Worm (Caenorhabditis elegans) whole organism, L4/young adult: Measurements from ENCODE around the gene C28G1.2.

Source experiments
- W03F9.2 ChIP-seq: fragments of 150-350 bp; optimal IDR thresholded peaks from 2 replicates; lab custom pipeline; 2014; ENCODE audit warnings: missing biosample characterization, missing genetic modification characterization
- dao-5 ChIP-seq: sonication (generic microtip); optimal IDR thresholded peaks from 2 replicates; lab custom pipeline; 2016; ENCODE audit warnings: missing genotype, missing genetic modification characterization, moderate library complexity, missing compliant biosample characterization
- him-1 ChIP-seq: sonication (generic microtip); optimal IDR thresholded peaks from 2 replicates; lab custom pipeline; 2016; ENCODE audit warnings: missing genotype, missing genetic modification reagents, missing genetic modification characterization, missing compliant biosample characterization

The C28G1.2 gene

DNA sequence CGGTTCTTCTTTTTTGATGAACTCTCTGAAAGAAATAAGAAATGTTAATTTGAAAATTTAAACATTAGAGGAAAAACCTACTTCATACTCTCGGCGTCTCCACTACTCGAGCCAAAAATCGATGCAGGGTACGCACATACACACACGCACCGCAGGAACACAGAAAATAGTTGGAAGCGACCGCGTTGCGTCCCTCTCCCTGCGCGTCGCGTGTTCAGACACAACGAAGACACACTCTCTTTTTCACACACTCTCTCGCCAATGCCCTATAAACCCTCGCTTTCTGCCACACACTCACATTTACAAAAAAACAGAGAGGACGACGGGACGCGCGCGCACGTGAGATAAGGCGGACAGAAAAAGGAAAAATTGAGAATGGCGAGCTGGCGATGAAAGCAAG lies 24.9 kb upstream of the C28G1.2 start, which contains the start of gene R04E5.9:
Gene R04E5.9 (minus strand): TSS at position 235 of the 400 bp plus-strand sequence.
- peak; percentile 98 for TF ChIP-seq him-1 (tag; lab: Kevin White, UChicago)
- peak; percentile 69 for TF ChIP-seq W03F9.2 (tag; lab: Kevin White, UChicago)
- TF ChIP-seq dao-5 (tag; lab: Kevin White, UChicago), result peak; percentile 42

DNA sequence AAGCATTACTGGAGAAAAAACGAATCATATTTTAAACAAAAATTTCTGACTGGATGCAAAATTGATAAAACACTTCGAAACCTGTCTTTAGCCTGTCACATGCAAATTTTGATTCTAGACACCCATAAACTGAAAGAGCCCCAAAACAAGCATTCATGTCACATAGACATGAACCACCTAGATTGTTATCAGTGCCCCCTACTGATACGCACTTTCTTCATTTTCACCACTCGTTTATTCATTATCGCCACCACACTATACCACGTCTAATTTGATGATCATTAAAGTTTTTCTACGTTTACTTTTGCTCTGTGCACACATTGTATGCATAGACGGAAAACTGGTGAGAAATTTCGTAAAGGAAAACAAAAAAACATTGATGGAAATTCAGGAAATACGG lies 23.9 kb upstream of the C28G1.2 start, which contains the start of gene cnnm-2:
Gene cnnm-2 (plus strand): TSS at position 190 of the 400 bp plus-strand sequence.
- no peak for TF ChIP-seq him-1 (tag; lab: Kevin White, UChicago)
- TF ChIP-seq W03F9.2 (tag; lab: Kevin White, UChicago), result no peak
- no peak for TF ChIP-seq dao-5 (tag; lab: Kevin White, UChicago)

DNA sequence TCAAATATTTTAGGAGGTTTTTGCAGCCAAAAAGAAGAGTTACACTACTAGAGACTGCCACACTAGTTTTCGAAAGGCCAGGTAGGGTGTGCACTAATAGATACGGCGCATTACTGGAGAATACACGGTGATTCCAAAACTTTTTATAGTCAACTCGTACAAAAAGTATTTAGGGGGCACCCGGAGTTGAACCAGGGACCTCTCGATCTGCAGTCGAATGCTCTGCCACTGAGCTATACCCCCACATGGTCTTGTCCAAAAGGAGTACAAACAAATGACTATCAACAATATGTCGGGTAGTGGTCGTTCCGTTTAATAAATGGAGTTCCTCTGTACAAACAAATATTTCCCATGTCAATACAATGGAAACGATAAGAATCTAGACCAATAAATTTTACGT lies 17.9 kb upstream of the C28G1.2 start:
- no peak for TF ChIP-seq dao-5 (tag; lab: Kevin White, UChicago)
- TF ChIP-seq W03F9.2 (tag; lab: Kevin White, UChicago), result no peak
- no peak for TF ChIP-seq him-1 (tag; lab: Kevin White, UChicago)

DNA sequence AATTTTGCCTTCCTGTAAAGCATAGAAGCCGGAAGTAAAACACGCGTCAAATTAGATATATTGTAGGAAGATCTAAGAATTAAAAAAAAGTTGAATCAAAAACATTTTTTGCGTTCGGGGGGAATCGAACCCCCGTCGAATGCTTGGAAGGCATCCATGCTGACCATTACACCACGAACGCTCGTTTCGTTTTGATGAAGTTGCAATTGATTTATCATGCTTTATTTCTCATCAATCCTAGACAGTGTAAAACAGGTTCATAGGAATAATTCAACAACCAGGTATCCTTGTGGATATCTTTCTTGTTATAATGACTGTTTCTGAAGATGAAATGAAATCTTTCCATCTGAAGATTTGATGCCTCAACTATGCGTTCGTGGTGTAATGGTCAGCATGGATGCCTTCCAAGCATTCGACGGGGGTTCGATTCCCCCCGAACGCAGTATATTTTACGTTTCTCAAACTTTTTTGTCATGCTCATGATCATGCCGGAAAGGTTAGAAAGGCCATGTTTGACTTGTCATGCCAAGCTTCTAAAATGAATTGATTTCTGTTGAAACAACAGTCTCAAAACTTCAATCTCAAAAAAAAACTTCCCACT lies 15.9 kb upstream of the C28G1.2 start:
- no peak for TF ChIP-seq W03F9.2 (tag; lab: Kevin White, UChicago)
- no peak for TF ChIP-seq him-1 (tag; lab: Kevin White, UChicago)
- TF ChIP-seq dao-5 (tag; lab: Kevin White, UChicago), result no peak

DNA sequence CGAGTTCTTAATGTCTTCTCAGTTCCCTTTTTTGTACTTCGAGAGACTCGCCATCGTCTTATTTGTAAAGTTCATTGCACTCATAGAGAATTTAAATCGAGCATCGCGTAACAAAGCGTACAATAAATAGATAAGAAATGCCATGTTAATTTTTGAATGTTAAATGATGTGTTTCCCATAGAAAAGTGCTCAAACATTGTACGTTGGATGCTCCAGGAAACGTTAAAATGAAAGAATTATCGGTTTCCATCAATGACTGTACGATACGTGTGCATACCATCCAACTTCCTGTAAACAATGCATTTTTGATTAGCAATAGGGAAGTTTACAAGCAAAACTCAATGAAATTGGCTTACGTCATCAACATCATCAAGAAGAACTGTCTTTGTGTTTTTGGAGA lies 15.2 kb upstream of the C28G1.2 start:
- no peak for TF ChIP-seq dao-5 (tag; lab: Kevin White, UChicago)
- no peak for TF ChIP-seq W03F9.2 (tag; lab: Kevin White, UChicago)
- no peak for TF ChIP-seq him-1 (tag; lab: Kevin White, UChicago)

DNA sequence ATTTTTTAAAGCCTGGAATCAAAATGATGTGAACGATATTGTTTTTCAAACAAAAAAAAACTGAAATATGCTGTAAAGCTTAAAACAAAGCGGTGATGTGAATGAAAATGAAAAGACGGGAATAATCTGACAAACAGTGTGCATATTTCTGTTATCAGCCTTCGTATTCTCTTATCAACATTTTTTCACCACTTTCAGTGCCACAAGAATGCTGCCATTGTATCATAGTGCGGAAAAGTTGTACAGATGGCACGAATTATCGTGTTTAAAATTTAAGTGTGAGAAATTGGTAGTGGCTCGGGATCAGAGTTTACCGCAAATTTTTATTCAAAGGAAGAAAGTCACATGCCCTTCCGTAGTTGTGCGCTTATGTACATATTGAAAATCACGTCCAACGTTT lies 11.4 kb upstream of the C28G1.2 start, which contains the start of gene ifd-1:
Gene ifd-1 (minus strand): TSS at position 12 of the 400 bp plus-strand sequence.
- TF ChIP-seq him-1 (tag; lab: Kevin White, UChicago), result no peak
- TF ChIP-seq dao-5 (tag; lab: Kevin White, UChicago), result no peak
- no peak for TF ChIP-seq W03F9.2 (tag; lab: Kevin White, UChicago)

DNA sequence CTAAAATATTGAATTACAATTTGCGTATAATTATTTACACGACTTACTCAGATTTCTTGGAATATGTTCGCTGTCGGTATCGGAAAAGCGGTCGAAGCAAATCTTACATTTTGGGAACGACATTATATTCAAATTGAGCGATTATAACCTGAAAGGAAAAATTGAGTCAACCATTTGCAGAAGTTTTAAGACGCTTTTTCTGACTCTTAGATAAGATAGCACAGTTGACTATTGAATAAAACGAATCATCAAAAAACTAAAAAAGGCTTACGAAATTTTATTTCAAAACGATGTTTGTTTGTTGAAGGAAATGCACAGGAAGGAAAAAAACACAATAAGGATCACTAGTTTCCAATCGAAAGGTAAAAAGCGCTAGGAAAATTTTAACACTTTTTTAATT lies 7.5 kb upstream of the C28G1.2 start, which contains the start of gene rcs-1:
Gene rcs-1 (minus strand): TSS at position 176 of the 400 bp plus-strand sequence.
- no peak for TF ChIP-seq him-1 (tag; lab: Kevin White, UChicago)
- TF ChIP-seq dao-5 (tag; lab: Kevin White, UChicago), result no peak
- no peak for TF ChIP-seq W03F9.2 (tag; lab: Kevin White, UChicago)

DNA sequence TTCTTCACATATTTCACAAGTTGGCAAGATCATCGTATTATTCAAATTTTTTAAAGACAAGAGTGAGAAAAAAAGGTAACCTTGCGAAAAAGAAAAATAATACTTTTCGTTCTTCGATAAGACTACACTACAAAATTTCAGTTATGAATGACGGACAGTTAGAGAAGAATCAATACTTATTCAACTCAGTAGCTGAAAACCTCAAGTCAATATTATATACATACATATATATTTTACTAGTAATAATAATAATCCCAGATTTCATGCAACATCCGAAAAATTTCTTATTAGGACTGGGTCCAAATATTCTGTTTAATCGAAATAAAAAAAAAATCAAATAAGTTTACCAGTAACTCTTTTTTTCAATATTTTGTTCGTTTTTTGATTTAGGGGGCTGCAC lies 4.7 kb upstream of the C28G1.2 start, which contains the start of gene C28G1.6:
Gene C28G1.6 (minus strand): TSS at position 101 of the 400 bp plus-strand sequence.
- TF ChIP-seq dao-5 (tag; lab: Kevin White, UChicago) (no peak), W03F9.2 (tag; lab: Kevin White, UChicago) (no peak), him-1 (tag; lab: Kevin White, UChicago) (no peak)

DNA sequence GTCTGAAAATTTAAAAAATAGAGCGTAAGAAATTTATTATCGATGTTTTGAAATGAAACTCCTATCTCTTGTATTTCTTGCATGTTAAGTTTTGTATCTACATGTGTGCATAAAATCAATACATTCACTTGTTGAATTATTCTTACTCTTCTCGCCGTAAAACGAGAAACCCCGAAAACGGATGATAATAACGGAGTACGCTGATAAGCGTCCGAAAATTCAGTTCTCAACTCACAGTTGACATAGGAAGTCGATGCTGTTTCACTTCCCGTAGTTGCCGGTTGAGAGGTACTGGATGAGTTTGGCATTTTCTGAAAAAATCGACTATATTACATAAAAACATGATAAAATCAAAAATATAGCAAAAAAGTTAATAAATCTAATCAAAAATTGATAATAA lies 411 bp upstream of the C28G1.2 start, which contains the start of gene sec-15:
Gene sec-15 (minus strand): TSS at position 311 of the 400 bp plus-strand sequence.
- TF ChIP-seq W03F9.2 (tag; lab: Kevin White, UChicago), result no peak
- no peak for TF ChIP-seq dao-5 (tag; lab: Kevin White, UChicago)
- no peak for TF ChIP-seq him-1 (tag; lab: Kevin White, UChicago)

DNA sequence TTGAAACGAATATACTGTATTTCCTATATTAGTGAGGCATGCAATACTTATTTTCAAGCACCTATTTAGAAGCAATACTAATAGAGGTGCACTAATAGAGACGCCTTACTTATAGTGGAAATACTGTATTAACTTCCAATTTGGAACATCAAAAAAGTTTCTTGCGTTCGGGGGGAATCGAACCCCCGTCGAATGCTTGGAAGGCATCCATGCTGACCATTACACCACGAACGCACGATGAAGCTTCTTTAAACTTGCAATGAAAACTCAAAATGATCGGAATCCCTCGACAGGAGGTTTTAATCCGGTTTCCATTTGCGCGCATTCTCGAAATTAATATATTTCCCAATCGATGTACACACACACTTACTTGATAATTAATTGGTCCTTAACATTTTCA lies 2.4 kb downstream of the C28G1.2 start:
- TF ChIP-seq dao-5 (tag; lab: Kevin White, UChicago) (peak; percentile 49), W03F9.2 (tag; lab: Kevin White, UChicago) (no peak), him-1 (tag; lab: Kevin White, UChicago) (no peak)

DNA sequence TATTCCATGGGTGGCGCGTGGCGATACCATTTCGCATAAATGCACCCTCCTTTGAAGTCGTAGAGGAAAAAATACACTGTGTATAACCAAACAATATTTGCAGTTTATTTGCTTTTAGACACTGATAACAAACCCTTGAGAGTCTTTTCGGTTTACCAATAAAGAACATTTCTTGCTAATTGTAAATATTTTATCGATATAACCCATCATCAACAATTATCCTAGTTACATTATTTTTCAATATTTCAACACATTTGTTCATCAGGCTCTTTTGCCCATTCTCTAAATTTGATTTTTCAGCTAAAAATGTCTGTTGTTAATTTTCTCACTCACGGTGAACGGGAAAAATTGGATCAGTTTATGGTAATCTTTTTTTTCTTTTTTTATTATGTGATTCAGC lies 8.2 kb downstream of the C28G1.2 start, which contains the start of gene ubc-23:
Gene ubc-23 (plus strand): TSS at position 301 of the 400 bp plus-strand sequence.
- TF ChIP-seq dao-5 (tag; lab: Kevin White, UChicago) (no peak), W03F9.2 (tag; lab: Kevin White, UChicago) (no peak), him-1 (tag; lab: Kevin White, UChicago) (no peak)

DNA sequence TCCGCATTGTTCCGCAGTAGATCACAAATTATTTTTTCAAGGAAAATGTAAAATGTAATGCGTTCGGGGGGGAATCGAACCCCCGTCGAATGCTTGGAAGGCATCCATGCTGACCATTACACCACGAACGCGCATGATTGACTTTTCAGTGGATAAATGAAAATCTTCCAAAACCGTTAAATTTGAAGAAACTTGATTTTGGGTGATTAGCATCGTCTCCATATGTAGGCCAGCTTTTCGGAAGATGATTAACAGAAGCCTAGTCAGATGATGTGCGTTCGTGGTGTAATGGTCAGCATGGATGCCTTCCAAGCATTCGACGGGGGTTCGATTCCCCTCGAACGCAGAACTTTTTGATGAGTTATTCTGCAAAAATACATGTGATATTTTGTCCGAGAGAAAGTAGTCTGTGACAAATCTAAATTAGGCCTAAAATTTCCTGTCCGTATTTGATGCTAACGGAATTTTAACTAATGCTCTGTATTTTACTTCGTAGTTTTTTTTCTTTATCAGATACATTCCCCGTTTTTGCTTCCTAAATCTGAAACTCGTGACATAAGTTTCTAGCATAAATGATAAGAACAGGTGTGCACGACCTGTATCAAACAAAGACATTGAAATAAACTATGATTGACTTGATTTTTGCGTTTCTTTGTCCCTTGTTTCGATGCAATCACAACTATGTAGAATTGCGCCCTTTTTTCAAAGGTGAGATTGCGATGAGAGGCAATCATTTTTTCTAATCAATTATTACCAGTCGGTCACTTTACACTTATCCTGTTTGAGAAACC lies 10.8 kb downstream of the C28G1.2 start, which contains the start of gene C28G1.10:
Gene C28G1.10 (plus strand): TSS at position 676 of the 791 bp plus-strand sequence.
- no peak for TF ChIP-seq W03F9.2 (tag; lab: Kevin White, UChicago)
- no peak for TF ChIP-seq dao-5 (tag; lab: Kevin White, UChicago)
- no peak for TF ChIP-seq him-1 (tag; lab: Kevin White, UChicago)

DNA sequence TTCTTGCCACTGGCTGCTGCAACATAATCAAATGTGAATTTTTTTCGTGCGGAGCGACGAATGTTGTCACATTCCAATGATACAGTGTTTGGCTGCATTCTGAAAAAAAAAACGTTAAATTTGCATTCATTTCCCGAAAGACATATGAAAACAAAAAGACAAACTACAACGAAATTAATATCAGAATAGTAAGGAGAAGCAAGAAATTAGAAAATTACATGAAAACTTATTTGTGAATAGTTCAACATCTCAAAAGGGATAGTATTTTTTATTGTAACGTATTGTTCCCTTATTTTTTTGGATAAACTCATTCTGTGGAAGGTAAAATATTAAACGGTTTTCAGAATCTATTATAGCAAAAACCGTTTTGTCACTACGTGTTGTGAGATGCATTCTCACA lies 17.7 kb downstream of the C28G1.2 start, which contains the start of gene sprp-4:
Gene sprp-4 (minus strand): TSS at position 101 of the 400 bp plus-strand sequence.
- TF ChIP-seq W03F9.2 (tag; lab: Kevin White, UChicago), result no peak
- TF ChIP-seq him-1 (tag; lab: Kevin White, UChicago), result no peak
- no peak for TF ChIP-seq dao-5 (tag; lab: Kevin White, UChicago)
